Worm (Caenorhabditis elegans): Measurements from ENCODE around the gene R04E5.9.
A peak's percentile ranks its signal among the peaks of the same experiment; 100 is the strongest.

R04E5.9 gene

DNA sequence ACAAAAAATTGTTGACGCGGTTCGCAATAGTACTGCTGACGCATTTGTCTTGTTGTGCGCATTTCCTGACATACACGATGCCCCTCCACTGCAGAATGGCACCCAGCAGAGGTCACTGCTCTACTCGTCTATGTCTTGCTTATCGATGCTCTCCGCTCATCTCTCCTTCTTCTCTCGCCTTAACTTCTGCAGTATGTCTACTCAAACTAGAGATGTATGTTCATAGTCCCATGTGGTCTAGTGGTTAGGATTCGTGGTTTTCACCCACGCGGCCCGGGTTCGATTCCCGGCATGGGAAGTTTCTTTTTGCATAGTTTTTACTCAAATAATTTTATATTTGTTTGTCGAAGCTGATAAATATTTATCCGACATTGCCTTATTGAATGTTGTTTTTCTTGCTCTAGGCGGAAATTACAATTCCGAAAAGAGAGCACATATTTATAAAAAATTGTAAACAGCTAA lies 25.0 kb upstream of the R04E5.9 start, which contains the start of gene C28G1.2:
TSS of gene C28G1.2 (plus strand) at position 130 of the 462 bp plus-strand sequence.
- TF ChIP-seq nhr-237 (tag; optimal IDR thresholded peaks at IDR 0.05) (peak; percentile 8), zag-1 (tag; optimal IDR thresholded peaks at IDR 0.05) (peak; percentile 59), nhr-77 (tag; optimal IDR thresholded peaks at IDR 0.05) (peak; percentile 38), unc-62 (GFP tag; optimal IDR thresholded peaks at IDR 0.05) (peak; percentile 44), nhr-11 (tag; optimal IDR thresholded peaks at IDR 0.05) (peak; percentile 69), F13H6.1 (tag; optimal IDR thresholded peaks at IDR 0.05) (peak; percentile 95), ztf-4 (tag; optimal IDR thresholded peaks at IDR 0.05) (peak; percentile 79), lsy-2 (tag; optimal IDR thresholded peaks at IDR 0.05) (peak; percentile 84 to 93), lin-13 (GFP tag; optimal IDR thresholded peaks at IDR 0.05) (peak; percentile 84), sma-3 (GFP tag; optimal IDR thresholded peaks at IDR 0.05) (peak; percentile 91), alr-1 (tag; optimal IDR thresholded peaks at IDR 0.05) (no peak), peb-1 (tag; optimal IDR thresholded peaks at IDR 0.05) (peak; percentile 62), ztf-11 (tag; optimal IDR thresholded peaks at IDR 0.05) (peak; percentile 29), nhr-25 (tag; optimal IDR thresholded peaks at IDR 0.05) (peak; percentile 90), aly-2 (tag; optimal IDR thresholded peaks at IDR 0.05) (no peak), ama-1 (optimal IDR thresholded peaks at IDR 0.05) (no peak), mdl-1 (tag; optimal IDR thresholded peaks at IDR 0.05) (peak; percentile 44 to 85), nhr-10 (tag; optimal IDR thresholded peaks at IDR 0.05) (peak; percentile 45), fos-1 (tag; optimal IDR thresholded peaks at IDR 0.05) (peak; percentile 65), ZK546.5 (tag; optimal IDR thresholded peaks at IDR 0.05) (no peak), nhr-23 (tag; optimal IDR thresholded peaks at IDR 0.05) (no peak), mab-5 (tag; optimal IDR thresholded peaks at IDR 0.05) (peak; percentile 92), lin-11 (tag; optimal IDR thresholded peaks at IDR 0.05) (peak; percentile 85), elt-1 (tag; optimal IDR thresholded peaks at IDR 0.05) (no peak), blmp-1 (tag; optimal IDR thresholded peaks at IDR 0.05; ENCODE audit: insufficient read depth) (peak; percentile 58), C34F6.9 (tag; optimal IDR thresholded peaks at IDR 0.05) (peak; percentile 90), nhr-12 (tag; optimal IDR thresholded peaks at IDR 0.05) (no peak), snpc-4 (tag; optimal IDR thresholded peaks at IDR 0.05) (peak; percentile 57), ceh-16 (tag; optimal IDR thresholded peaks at IDR 0.05) (peak; percentile 28), lin-39 (tag; optimal IDR thresholded peaks at IDR 0.05) (peak; percentile 57), egl-27 (tag; optimal IDR thresholded peaks at IDR 0.05) (peak; percentile 94), elt-3 (tag; optimal IDR thresholded peaks at IDR 0.05) (no peak), ceh-82 (tag; optimal IDR thresholded peaks at IDR 0.05) (peak; percentile 9), nhr-21 (tag; optimal IDR thresholded peaks at IDR 0.05) (peak; percentile 92), mbf-1 (tag; optimal IDR thresholded peaks at IDR 0.05) (no peak), nhr-129 (tag; optimal IDR thresholded peaks at IDR 0.05) (peak; percentile 97), nhr-6 (tag; optimal IDR thresholded peaks at IDR 0.05) (peak; percentile 95), ztf-1 (GFP tag; conservative IDR thresholded peaks at IDR 0.05) (no peak), sma-9 (GFP tag; optimal IDR thresholded peaks at IDR 0.05) (peak; percentile 95), sma-9 (tag; optimal IDR thresholded peaks at IDR 0.05) (no peak), R02D3.7 (tag; optimal IDR thresholded peaks at IDR 0.05) (no peak), unc-55 (GFP tag; optimal IDR thresholded peaks at IDR 0.05) (peak; percentile 91), Y55F3AM.14 (GFP tag; optimal IDR thresholded peaks at IDR 0.05) (peak; percentile 81), crh-2 (tag; optimal IDR thresholded peaks at IDR 0.05) (peak; percentile 95), gmeb-1 (tag; optimal IDR thresholded peaks at IDR 0.05) (peak; percentile 80), unc-39 (tag; optimal IDR thresholded peaks at IDR 0.05) (no peak), sem-4 (tag; optimal IDR thresholded peaks at IDR 0.05) (peak; percentile 84), dmd-4 (tag; optimal IDR thresholded peaks at IDR 0.05) (no peak), skn-1 (tag; optimal IDR thresholded peaks at IDR 0.05) (no peak)

Data from whole organism, L2 larva.